Worm (Caenorhabditis elegans) whole organism, late embryonic: Measurements from ENCODE around the gene ccep-135.

Source experiments
- elt-2 ChIP-seq: sonication (generic microtip); optimal IDR thresholded peaks from 2 replicates; lab custom pipeline; 2016; ENCODE audit warnings: missing genetic modification reagents, missing genetic modification characterization, missing compliant biosample characterization
- lim-6 ChIP-seq: sonication (generic microtip); optimal IDR thresholded peaks from 2 replicates; lab custom pipeline; 2016; ENCODE audit warnings: missing genetic modification characterization, missing compliant biosample characterization
- lin-11 ChIP-seq: fragments of 200-800 bp; sonication (Bioruptor generic); optimal IDR thresholded peaks from 2 replicates; lab custom pipeline; 2018; ENCODE audit warnings: mild to moderate bottlenecking, missing genetic modification characterization, missing compliant biosample characterization
- pros-1 ChIP-seq: fragments of 150-350 bp; optimal IDR thresholded peaks from 2 replicates; lab custom pipeline; 2014; ENCODE audit warnings: missing biosample characterization, missing genetic modification reagents, missing genetic modification characterization
- ref-2 ChIP-seq: sonication (generic microtip); optimal IDR thresholded peaks from 2 replicates; lab custom pipeline; 2016; ENCODE audit warnings: missing genetic modification characterization, missing compliant biosample characterization

DNA sequence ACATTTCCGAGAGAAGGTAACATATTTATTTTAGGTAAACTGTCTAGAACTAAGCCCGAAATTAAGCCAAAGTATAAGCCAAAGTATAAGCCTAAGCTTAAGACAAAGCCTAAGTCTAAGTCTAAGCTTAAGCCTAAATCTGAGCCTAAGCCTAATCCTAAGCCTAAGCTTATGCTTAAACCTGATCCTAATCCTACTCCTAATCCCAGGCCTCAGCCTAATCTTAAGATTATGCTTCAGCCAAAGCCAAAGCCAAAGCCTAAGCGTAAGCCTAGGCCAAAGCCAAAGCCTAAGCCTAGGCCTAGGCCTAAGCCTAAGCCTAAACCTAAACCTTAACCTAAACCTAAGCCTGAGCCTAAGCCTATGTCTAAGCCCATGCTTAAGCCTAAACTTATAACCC lies 35.8 kb upstream of the ccep-135 start:
- TF ChIP-seq ref-2 (tag; lab: Kevin White, UChicago) (no peak), pros-1 (tag; lab: Kevin White, UChicago) (no peak), elt-2 (no peak), lin-11 (tag; lab: Kevin White, UChicago) (no peak), lim-6 (tag; lab: Kevin White, UChicago) (no peak)
